Fruit fly (Drosophila melanogaster) Kc167 (cell line): ENCODE measurements around the gene Spps.

Experiments used
- Myc ChIP-seq: fragments of >200 bp; optimal IDR thresholded peaks from 2 replicates; lab custom pipeline; 2017; ENCODE audit warnings: missing external identifiers
- Sin3A ChIP-seq: fragments of >200 bp; optimal IDR thresholded peaks from 2 replicates; lab custom pipeline; 2018; ENCODE audit warnings: missing external identifiers
- h ChIP-seq: fragments of >200 bp; optimal IDR thresholded peaks from 3 replicates; lab custom pipeline; 2018; ENCODE audit warnings: missing external identifiers
- psq ChIP-seq: fragments of >200 bp; optimal IDR thresholded peaks from 2 replicates; lab custom pipeline; 2017; ENCODE audit warnings: missing external identifiers
- ttk ChIP-seq: sonication (Bioruptor generic); optimal IDR thresholded peaks from 2 replicates; lab custom pipeline; 2017; ENCODE audit warnings: missing external identifiers

- TF ChIP-seq h (no peak), Sin3A (lab: Kevin White, UChicago) (no peak), ttk (lab: Kevin White, UChicago) (no peak), psq (no peak), Myc (lab: Kevin White, UChicago) (no peak)
Measured at dm6 chr3R:24226744-24227143, at the start of gene Spps, which contains the start of gene CG13609.
